Fruit fly (Drosophila melanogaster): ENCODE results near the gene CG34367.

DNA sequence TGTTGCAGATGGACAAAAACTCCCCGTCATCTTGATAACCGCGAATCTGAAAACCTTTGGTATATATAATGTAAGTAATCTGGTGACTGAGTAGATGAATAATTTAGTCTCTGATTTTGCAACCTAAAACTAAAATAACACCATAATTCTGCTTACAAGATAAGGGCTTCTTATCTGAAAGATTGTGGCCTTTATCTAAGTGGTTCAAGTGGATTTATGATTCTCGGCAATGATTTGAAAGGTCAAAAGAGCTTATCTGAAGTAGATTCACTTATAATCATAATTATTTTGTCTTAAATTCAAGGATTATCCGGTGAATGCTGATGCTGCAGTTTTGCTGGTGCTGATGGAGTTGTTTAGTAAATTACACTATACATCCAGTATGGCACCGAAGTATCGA is 37.8 kb downstream of the CG34367 start:
- TF ChIP-seq CG30403 (GFP tag; optimal IDR thresholded peaks at IDR 0.05) (no peak), pan (optimal IDR thresholded peaks at IDR 0.05) (no peak), pan (GFP tag; optimal IDR thresholded peaks at IDR 0.05 in 1 of 2, IDR thresholded peaks at IDR 0.05 in 1 of 2) (no peak), crol (GFP tag; IDR thresholded peaks at IDR 0.05) (no peak), CG16779 (GFP tag; IDR thresholded peaks at IDR 0.05) (no peak), Abd-B (GFP tag; optimal IDR thresholded peaks at IDR 0.05) (no peak), MTF-1 (GFP tag; optimal IDR thresholded peaks at IDR 0.05; ENCODE audit: borderline replicate concordance) (no peak)

All from whole organism, embryonic.